Worm (Caenorhabditis elegans): ENCODE data around the gene snrp-40.1.

Gene snrp-40.1

ce11 chrX:11346155-11346554, 46.6 kb upstream of the snrp-40.1 start, which contains the start of gene oct-2:
Gene oct-2 (plus strand): TSS chrX:11346455.
- no peak for TF ChIP-seq nhr-77 (tag; optimal IDR thresholded peaks at IDR 0.05)
- no peak for TF ChIP-seq sem-4 (tag; optimal IDR thresholded peaks at IDR 0.05)
- no peak for TF ChIP-seq nhr-237 (tag; optimal IDR thresholded peaks at IDR 0.05)
- TF ChIP-seq sma-3 (GFP tag; optimal IDR thresholded peaks at IDR 0.05) = no peak
- TF ChIP-seq egl-27 (tag; optimal IDR thresholded peaks at IDR 0.05) = no peak
- no peak for TF ChIP-seq ama-1 (optimal IDR thresholded peaks at IDR 0.05)
- TF ChIP-seq elt-3 (tag; optimal IDR thresholded peaks at IDR 0.05) = no peak

- TF ChIP-seq sma-9 (GFP tag; optimal IDR thresholded peaks at IDR 0.05) (peak; percentile 9), sma-9 (tag; optimal IDR thresholded peaks at IDR 0.05) (no peak), ztf-4 (tag; optimal IDR thresholded peaks at IDR 0.05) (no peak), ztf-1 (GFP tag; conservative IDR thresholded peaks at IDR 0.05) (no peak), ceh-82 (tag; optimal IDR thresholded peaks at IDR 0.05) (no peak), mbf-1 (tag; optimal IDR thresholded peaks at IDR 0.05) (no peak), gmeb-1 (tag; optimal IDR thresholded peaks at IDR 0.05) (no peak), ZK546.5 (tag; optimal IDR thresholded peaks at IDR 0.05) (no peak)
Observed at ce11 chrX:11345471-11345870, 45.9 kb upstream of the snrp-40.1 start.

ce11 chrX:11344899-11345298, 45.3 kb upstream of the snrp-40.1 start:
- TF ChIP-seq nhr-11 (tag; optimal IDR thresholded peaks at IDR 0.05) = no peak
- no peak for TF ChIP-seq snpc-4 (tag; optimal IDR thresholded peaks at IDR 0.05)
- no peak for TF ChIP-seq ztf-11 (tag; optimal IDR thresholded peaks at IDR 0.05)
- peak; percentile 27 for TF ChIP-seq fos-1 (tag; optimal IDR thresholded peaks at IDR 0.05)
- no peak for TF ChIP-seq peb-1 (tag; optimal IDR thresholded peaks at IDR 0.05)
- no peak for TF ChIP-seq nhr-237 (tag; optimal IDR thresholded peaks at IDR 0.05)
- no peak for TF ChIP-seq sem-4 (tag; optimal IDR thresholded peaks at IDR 0.05)
- TF ChIP-seq F13H6.1 (tag; optimal IDR thresholded peaks at IDR 0.05) = peak; percentile 8
- TF ChIP-seq nhr-129 (tag; optimal IDR thresholded peaks at IDR 0.05) = peak; percentile 52
- TF ChIP-seq nhr-12 (tag; optimal IDR thresholded peaks at IDR 0.05) = no peak
- no peak for TF ChIP-seq nhr-6 (tag; optimal IDR thresholded peaks at IDR 0.05)
- no peak for TF ChIP-seq elt-3 (tag; optimal IDR thresholded peaks at IDR 0.05)

ce11 chrX:11340478-11340877, 40.9 kb upstream of the snrp-40.1 start:
- TF ChIP-seq mab-5 (tag; optimal IDR thresholded peaks at IDR 0.05) = no peak
- no peak for TF ChIP-seq egl-27 (tag; optimal IDR thresholded peaks at IDR 0.05)
- TF ChIP-seq mbf-1 (tag; optimal IDR thresholded peaks at IDR 0.05) = no peak
- peak; percentile 64 for TF ChIP-seq crh-2 (tag; optimal IDR thresholded peaks at IDR 0.05)

- TF ChIP-seq unc-39 (tag; optimal IDR thresholded peaks at IDR 0.05) (no peak), lin-39 (tag; optimal IDR thresholded peaks at IDR 0.05) (no peak), ZK546.5 (tag; optimal IDR thresholded peaks at IDR 0.05) (no peak), peb-1 (tag; optimal IDR thresholded peaks at IDR 0.05) (no peak), nhr-10 (tag; optimal IDR thresholded peaks at IDR 0.05) (no peak), alr-1 (tag; optimal IDR thresholded peaks at IDR 0.05) (no peak), aly-2 (tag; optimal IDR thresholded peaks at IDR 0.05) (no peak), nhr-11 (tag; optimal IDR thresholded peaks at IDR 0.05) (no peak), mdl-1 (tag; optimal IDR thresholded peaks at IDR 0.05) (no peak), fos-1 (tag; optimal IDR thresholded peaks at IDR 0.05) (peak; percentile 24), zag-1 (tag; optimal IDR thresholded peaks at IDR 0.05) (no peak), sma-9 (GFP tag; optimal IDR thresholded peaks at IDR 0.05) (peak; percentile 18), sma-9 (tag; optimal IDR thresholded peaks at IDR 0.05) (no peak), nhr-25 (tag; optimal IDR thresholded peaks at IDR 0.05) (no peak), dmd-4 (tag; optimal IDR thresholded peaks at IDR 0.05) (no peak), mab-5 (tag; optimal IDR thresholded peaks at IDR 0.05) (no peak), mbf-1 (tag; optimal IDR thresholded peaks at IDR 0.05) (no peak), gmeb-1 (tag; optimal IDR thresholded peaks at IDR 0.05) (peak; percentile 9), nhr-6 (tag; optimal IDR thresholded peaks at IDR 0.05) (peak; percentile 40), crh-2 (tag; optimal IDR thresholded peaks at IDR 0.05) (peak; percentile 27), ceh-82 (tag; optimal IDR thresholded peaks at IDR 0.05) (no peak), nhr-237 (tag; optimal IDR thresholded peaks at IDR 0.05) (no peak), snpc-4 (tag; optimal IDR thresholded peaks at IDR 0.05) (no peak), ceh-16 (tag; optimal IDR thresholded peaks at IDR 0.05) (peak; percentile 21), egl-27 (tag; optimal IDR thresholded peaks at IDR 0.05) (no peak), elt-3 (tag; optimal IDR thresholded peaks at IDR 0.05) (no peak), lin-11 (tag; optimal IDR thresholded peaks at IDR 0.05) (no peak), lin-13 (GFP tag; optimal IDR thresholded peaks at IDR 0.05) (no peak), elt-1 (tag; optimal IDR thresholded peaks at IDR 0.05) (no peak), unc-62 (GFP tag; optimal IDR thresholded peaks at IDR 0.05) (no peak), Y55F3AM.14 (GFP tag; optimal IDR thresholded peaks at IDR 0.05) (peak; percentile 11), R02D3.7 (tag; optimal IDR thresholded peaks at IDR 0.05) (no peak), lsy-2 (tag; optimal IDR thresholded peaks at IDR 0.05) (no peak), ztf-1 (GFP tag; conservative IDR thresholded peaks at IDR 0.05) (no peak), sma-3 (GFP tag; optimal IDR thresholded peaks at IDR 0.05) (no peak), ztf-11 (tag; optimal IDR thresholded peaks at IDR 0.05) (no peak), nhr-77 (tag; optimal IDR thresholded peaks at IDR 0.05) (no peak), unc-55 (GFP tag; optimal IDR thresholded peaks at IDR 0.05) (peak; percentile 29)
Observed at ce11 chrX:11339375-11339924, 39.9 kb upstream of the snrp-40.1 start, which contains the start of gene aco-1. Gene aco-1 (plus strand): TSS chrX:11339874.
